Fruit fly (Drosophila melanogaster) whole organism, embryonic: ENCODE measurements around the gene CG10298.

ENCODE experiments used
- Adf1 ChIP-seq: fragments of 200-800 bp; sonication (Bioruptor generic); IDR thresholded peaks from 2 replicates; pipeline ENCODE4 v1.3.6; 2022; ENCODE audit warnings: missing biosample characterization, missing genetic modification characterization
- Antp ChIP-seq: fragments of 200-800 bp; sonication (Bioruptor generic); optimal IDR thresholded peaks from 3 replicates; lab custom pipeline; 2016; ENCODE audit warnings: missing biosample characterization, missing genetic modification characterization
- Atf-2 ChIP-seq: fragments of 200-800 bp; sonication (Bioruptor generic); optimal IDR thresholded peaks from 2 replicates; lab custom pipeline; 2016; ENCODE audit warnings: missing biosample characterization, missing genetic modification characterization
- CG10959 ChIP-seq: fragments of 200-800 bp; sonication (Bioruptor generic); IDR thresholded peaks from 2 replicates; pipeline ENCODE4 v1.3.6; 2022; ENCODE audit warnings: missing biosample characterization, missing genetic modification characterization
- CG12155 ChIP-seq: fragments of 200-800 bp; sonication (Bioruptor generic); optimal IDR thresholded peaks from 3 replicates; lab custom pipeline; 2016; ENCODE audit warnings: missing biosample characterization, missing genetic modification characterization
- CG12219 ChIP-seq: fragments of 200-800 bp; sonication (Bioruptor generic); optimal IDR thresholded peaks from 3 replicates; lab custom pipeline; 2018; ENCODE audit warnings: missing biosample characterization, mild to moderate bottlenecking, missing genetic modification characterization
- CG12236 ChIP-seq: fragments of 200-800 bp; sonication (Bioruptor generic); optimal IDR thresholded peaks from 2 replicates; lab custom pipeline; 2016; ENCODE audit warnings: missing biosample characterization, missing genetic modification characterization
- CG12769 ChIP-seq: fragments of 200-800 bp; sonication (Bioruptor generic); optimal IDR thresholded peaks from 2 replicates; lab custom pipeline; 2019; ENCODE audit warnings: missing biosample characterization, mild to moderate bottlenecking, missing genetic modification characterization, moderate library complexity
- CG14667 ChIP-seq: fragments of 200-800 bp; sonication (Bioruptor generic); IDR thresholded peaks from 2 replicates; pipeline ENCODE4 v1.3.6; 2022; ENCODE audit warnings: missing biosample characterization, missing genetic modification characterization
- CG16863 ChIP-seq: fragments of 200-800 bp; sonication (Bioruptor generic); optimal IDR thresholded peaks from 3 replicates; lab custom pipeline; 2016; ENCODE audit warnings: missing biosample characterization, missing genetic modification characterization
- CG17612 ChIP-seq: fragments of 200-800 bp; sonication (Bioruptor generic); IDR thresholded peaks from 2 replicates; pipeline ENCODE4 v1.3.6; 2022; ENCODE audit warnings: missing biosample characterization, missing genetic modification characterization
- CG17912 ChIP-seq: fragments of 200-800 bp; sonication (Bioruptor generic); optimal IDR thresholded peaks from 2 replicates; lab custom pipeline; 2018; ENCODE audit warnings: missing biosample characterization, mild to moderate bottlenecking, missing genetic modification characterization
- CG18262 ChIP-seq: fragments of 200-800 bp; optimal IDR thresholded peaks from 3 replicates; lab custom pipeline; 2019; ENCODE audit warnings: missing biosample characterization, mild to moderate bottlenecking, missing genetic modification characterization, moderate library complexity
- CG18619 ChIP-seq: fragments of 200-800 bp; sonication (Bioruptor generic); optimal IDR thresholded peaks from 3 replicates; lab custom pipeline; 2017; ENCODE audit warnings: missing biosample characterization, mild to moderate bottlenecking, missing genetic modification characterization
- CG2120 ChIP-seq: fragments of 200-800 bp; sonication (Bioruptor generic); optimal IDR thresholded peaks from 3 replicates; lab custom pipeline; 2016; ENCODE audit warnings: missing biosample characterization, missing genetic modification characterization
- CG3995 ChIP-seq: fragments of 200-800 bp; sonication (Bioruptor generic); optimal IDR thresholded peaks from 3 replicates; lab custom pipeline; 2016; ENCODE audit warnings: missing biosample characterization, missing genetic modification characterization
- CG4282 ChIP-seq: fragments of 200-800 bp; sonication (Bioruptor generic); optimal IDR thresholded peaks from 2 replicates; lab custom pipeline; 2016; ENCODE audit warnings: missing biosample characterization, missing genetic modification characterization
- CG4617 ChIP-seq: fragments of 200-800 bp; sonication (Bioruptor generic); optimal IDR thresholded peaks from 3 replicates; lab custom pipeline; 2016; ENCODE audit warnings: missing biosample characterization, missing genetic modification characterization, borderline replicate concordance
- CG6765 ChIP-seq: fragments of 200-800 bp; sonication (Bioruptor generic); optimal IDR thresholded peaks from 3 replicates; lab custom pipeline; 2017; ENCODE audit warnings: missing biosample characterization, mild to moderate bottlenecking, missing genetic modification characterization
- CG7357 ChIP-seq: fragments of 200-800 bp; sonication (Bioruptor generic); IDR thresholded peaks from 3 replicates; pipeline ENCODE4 v1.3.6; 2022; ENCODE audit warnings: missing biosample characterization, missing genetic modification characterization
- CG9817 ChIP-seq: fragments of 200-800 bp; sonication (Bioruptor generic); optimal IDR thresholded peaks from 2 replicates; lab custom pipeline; 2018; ENCODE audit warnings: missing biosample characterization, mild to moderate bottlenecking, missing genetic modification characterization, moderate library complexity
- Doc2 ChIP-seq: fragments of 200-800 bp; sonication (Bioruptor generic); IDR thresholded peaks from 2 replicates; pipeline ENCODE4 v1.3.6; 2022; ENCODE audit warnings: missing biosample characterization, missing genetic modification characterization
- E2f2 ChIP-seq: fragments of 200-800 bp; sonication (Bioruptor generic); IDR thresholded peaks from 2 replicates; pipeline ENCODE4 v1.3.6; 2022; ENCODE audit warnings: missing biosample characterization, missing genetic modification characterization
- Eip74EF ChIP-seq, 2 experiments: fragments of 200-800 bp in 1 of 2; fragments of >200 bp in 1 of 2; sonication (Bioruptor generic) in 1 of 2; optimal IDR thresholded peaks; 2 replicates each; lab custom pipeline; 2017 to 2019; ENCODE audit warnings: missing biosample characterization in 2 of 2, missing genetic modification characterization in 2 of 2, mild to moderate bottlenecking in 1 of 2, moderate library complexity in 1 of 2
- HLH4C ChIP-seq: fragments of 200-800 bp; sonication (Bioruptor generic); IDR thresholded peaks from 3 replicates; pipeline ENCODE4 v1.3.6; 2022; ENCODE audit warnings: missing biosample characterization, missing genetic modification characterization; ENCODE audit not compliant: partially characterized antibody
- Lhr ChIP-seq: fragments of 200-800 bp; sonication (Bioruptor generic); optimal IDR thresholded peaks from 3 replicates; lab custom pipeline; 2017; ENCODE audit warnings: mild to moderate bottlenecking, missing biosample characterization, missing genetic modification reagents, missing genetic modification characterization
- MESR4 ChIP-seq: fragments of 200-800 bp; sonication (Bioruptor generic); optimal IDR thresholded peaks from 2 replicates; lab custom pipeline; 2018; ENCODE audit warnings: missing biosample characterization, mild to moderate bottlenecking, missing genetic modification characterization, moderate library complexity
- Max ChIP-seq: fragments of 200-800 bp; sonication (Bioruptor generic); optimal IDR thresholded peaks from 2 replicates; lab custom pipeline; 2016; ENCODE audit warnings: missing biosample characterization, mild to moderate bottlenecking, missing genetic modification characterization
- Med ChIP-seq: fragments of 200-800 bp; sonication (Bioruptor generic); peaks from one replicate; lab custom pipeline; 2016; ENCODE audit warnings: missing biosample characterization, missing genetic modification characterization, mild to moderate bottlenecking, inconsistent platforms, moderate library complexity
- Nf-YA ChIP-seq: fragments of 200-800 bp; sonication (Bioruptor generic); IDR thresholded peaks from 2 replicates; pipeline ENCODE4 v1.3.6; 2022; ENCODE audit warnings: missing biosample characterization, missing genetic modification characterization
- Rx ChIP-seq: fragments of 200-800 bp; sonication (Bioruptor generic); IDR thresholded peaks from 2 replicates; pipeline ENCODE4 v1.3.6; 2022; ENCODE audit warnings: missing biosample characterization, missing genetic modification characterization
- Sry-δ ChIP-seq: fragments of 200-800 bp; sonication (Bioruptor generic); optimal IDR thresholded peaks from 2 replicates; lab custom pipeline; 2016; ENCODE audit warnings: missing biosample characterization, missing genetic modification characterization
- Taf1 ChIP-seq: fragments of 200-800 bp; sonication (Bioruptor generic); IDR thresholded peaks from 2 replicates; pipeline ENCODE4 v1.3.6; 2022; ENCODE audit warnings: missing biosample characterization, missing genetic modification characterization
- bab2 ChIP-seq: fragments of 200-800 bp; sonication (Bioruptor generic); optimal IDR thresholded peaks from 2 replicates; lab custom pipeline; 2016; ENCODE audit warnings: missing biosample characterization, missing genetic modification characterization
- cg ChIP-seq: fragments of 200-800 bp; sonication (Bioruptor generic); optimal IDR thresholded peaks from 3 replicates; lab custom pipeline; 2019; ENCODE audit warnings: missing biosample characterization, mild to moderate bottlenecking, missing genetic modification characterization, moderate library complexity
- chinmo ChIP-seq: fragments of 200-800 bp; sonication (Bioruptor generic); IDR thresholded peaks from 4 replicates; pipeline ENCODE4 v1.3.6; 2022; ENCODE audit warnings: missing biosample characterization, missing genetic modification characterization; ENCODE audit not compliant: partially characterized antibody
- cwo ChIP-seq: fragments of 200-800 bp; sonication (Bioruptor generic); optimal IDR thresholded peaks from 3 replicates; lab custom pipeline; 2017; ENCODE audit warnings: missing biosample characterization, missing genetic modification characterization, mild to moderate bottlenecking, moderate library complexity, missing genetic modification reagents
- danr ChIP-seq: fragments of 200-800 bp; sonication (Bioruptor generic); IDR thresholded peaks from 2 replicates; pipeline ENCODE4 v1.3.6; 2022; ENCODE audit warnings: missing biosample characterization, missing genetic modification characterization
- dmrt99B ChIP-seq: fragments of 200-800 bp; sonication (Bioruptor generic); optimal IDR thresholded peaks from 2 replicates; lab custom pipeline; 2018; ENCODE audit warnings: missing biosample characterization, mild to moderate bottlenecking, missing genetic modification characterization, moderate library complexity
- ewg ChIP-seq: fragments of 200-800 bp; sonication (Bioruptor generic); optimal IDR thresholded peaks from 3 replicates; lab custom pipeline; 2017; ENCODE audit warnings: mild to moderate bottlenecking, missing biosample characterization, missing genetic modification reagents, missing genetic modification characterization
- grau ChIP-seq: fragments of 200-800 bp; optimal IDR thresholded peaks from 3 replicates; lab custom pipeline; 2019; ENCODE audit warnings: missing biosample characterization, mild to moderate bottlenecking, missing genetic modification characterization, moderate library complexity
- pum ChIP-seq: fragments of 200-800 bp; sonication (Bioruptor generic); optimal IDR thresholded peaks from 2 replicates; lab custom pipeline; 2016; ENCODE audit warnings: missing biosample characterization, missing genetic modification characterization
- repo ChIP-seq: fragments of 200-800 bp; sonication (Bioruptor generic); optimal IDR thresholded peaks from 2 replicates; lab custom pipeline; 2016; ENCODE audit warnings: missing biosample characterization, missing genetic modification characterization
- ro ChIP-seq: fragments of 200-800 bp; sonication (Bioruptor generic); IDR thresholded peaks from 2 replicates; pipeline ENCODE4 v1.3.6; 2022; ENCODE audit warnings: missing biosample characterization, missing genetic modification characterization
- slou ChIP-seq: fragments of 200-800 bp; sonication (Bioruptor generic); optimal IDR thresholded peaks from 3 replicates; lab custom pipeline; 2016; ENCODE audit warnings: missing biosample characterization, missing genetic modification characterization
- sna ChIP-seq: fragments of 200-800 bp; sonication (Bioruptor generic); IDR thresholded peaks from 2 replicates; pipeline ENCODE4 v1.3.6; 2022; ENCODE audit warnings: missing biosample characterization, missing genetic modification characterization; ENCODE audit not compliant: partially characterized antibody
- ssp ChIP-seq: fragments of 200-800 bp; sonication (Bioruptor generic); IDR thresholded peaks from 2 replicates; pipeline ENCODE4 v1.3.6; 2022; ENCODE audit warnings: missing biosample characterization, missing genetic modification characterization
- toy ChIP-seq: fragments of 200-800 bp; sonication (Bioruptor generic); IDR thresholded peaks from 2 replicates; pipeline ENCODE4 v1.3.6; 2022; ENCODE audit warnings: missing biosample characterization, missing genetic modification characterization
- tx ChIP-seq: fragments of 200-800 bp; sonication (Bioruptor generic); optimal IDR thresholded peaks from 2 replicates; lab custom pipeline; 2016; ENCODE audit warnings: missing biosample characterization, missing genetic modification characterization

CG10298 gene

DNA sequence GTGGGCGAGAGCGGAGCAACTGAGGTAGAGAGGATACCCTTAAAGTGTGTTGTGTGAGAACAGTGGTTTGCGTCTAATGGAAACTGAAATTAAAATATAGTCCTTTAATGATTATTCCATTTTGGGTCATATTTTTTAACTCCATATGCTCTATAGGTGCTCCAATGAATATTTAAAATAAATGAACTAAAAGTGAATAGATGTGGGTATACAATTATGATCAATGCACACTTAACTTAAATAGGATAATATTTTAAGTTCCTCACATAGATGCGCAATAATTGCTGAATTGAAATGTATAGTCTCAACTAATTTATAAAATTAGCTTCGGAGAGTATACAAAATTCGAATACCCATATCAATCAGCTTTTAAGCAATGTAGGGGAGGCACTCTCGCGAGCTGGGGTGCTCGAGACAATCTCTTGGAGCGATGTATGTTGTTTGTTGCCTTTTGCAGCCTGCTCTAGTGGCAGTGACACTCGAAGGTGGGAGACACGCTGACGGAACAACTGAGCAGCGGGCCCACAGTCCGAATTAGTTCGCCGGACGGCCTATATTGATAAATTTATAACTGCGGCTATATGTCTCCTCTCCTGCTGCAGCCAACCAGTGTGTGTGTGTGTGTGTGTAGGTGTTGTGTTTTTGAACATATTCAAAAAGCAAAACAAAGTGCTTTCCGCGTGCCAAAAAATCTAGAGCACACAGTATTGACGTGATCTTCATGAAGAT is 11.0 kb downstream of the CG10298 start (continued):
- TF ChIP-seq CG2120 (GFP tag; lab: Kevin White, UChicago), result peak; percentile 81
- peak; percentile 30 for TF ChIP-seq Lhr
- TF ChIP-seq repo (GFP tag; lab: Kevin White, UChicago), result peak; percentile 18
- TF ChIP-seq HLH4C (GFP tag; lab: Robert Waterston, UW), result no peak
- peak; percentile 60 for TF ChIP-seq CG6765 (GFP tag; lab: Kevin White, UChicago)
- no peak; the same call in 1 of the 2 replicates for TF ChIP-seq ssp (GFP tag; lab: Robert Waterston, UW)
- peak; percentile 47; the same call in 1 of the 2 replicates for TF ChIP-seq danr (GFP tag; lab: Robert Waterston, UW)
- peak; percentile 55 for TF ChIP-seq CG9817
- TF ChIP-seq cwo (GFP tag; lab: Kevin White, UChicago), result peak; percentile 71
- no peak for TF ChIP-seq Doc2 (GFP tag; lab: Robert Waterston, UW)
- no peak for TF ChIP-seq CG10959
- TF ChIP-seq CG18619 (GFP tag; lab: Kevin White, UChicago), result peak; percentile 80
- TF ChIP-seq grau, result peak; percentile 85
- peak; percentile 47; the same call in 1 of the 3 replicates for TF ChIP-seq CG7357 (GFP tag; lab: Robert Waterston, UW)
- TF ChIP-seq chinmo (GFP tag; lab: Robert Waterston, UW), result no peak
- TF ChIP-seq MESR4 (GFP tag; lab: Kevin White, UChicago), result no peak
- peak; percentile 25; the same call in 1 of the 2 replicates for TF ChIP-seq ro (GFP tag; lab: Robert Waterston, UW)
- no peak for TF ChIP-seq CG3995 (GFP tag; lab: Kevin White, UChicago)
- peak; percentile 14 for TF ChIP-seq slou
- peak; percentile 65 for TF ChIP-seq Atf-2
- peak; percentile 49 for TF ChIP-seq CG4617 (GFP tag; lab: Kevin White, UChicago)
- TF ChIP-seq Adf1 (GFP tag; lab: Robert Waterston, UW), result no peak
- peak; percentile 53; the same call in 1 of the 2 replicates for TF ChIP-seq E2f2 (GFP tag; lab: Robert Waterston, UW)
- peak; percentile 17 for TF ChIP-seq Sry-δ (GFP tag; lab: Kevin White, UChicago)
- TF ChIP-seq Antp (GFP tag; lab: Kevin White, UChicago), result peak; percentile 53
- TF ChIP-seq CG16863 (GFP tag; lab: Kevin White, UChicago), result peak; percentile 41
- 0 out of 2 replicates have a peak, but pooled peaks have one; percentile 10 for TF ChIP-seq Taf1 (GFP tag; lab: Robert Waterston, UW)
- TF ChIP-seq Max (GFP tag; lab: Kevin White, UChicago), result peak; percentile 65
- TF ChIP-seq cg (GFP tag; lab: Kevin White, UChicago), result peak; percentile 29
- peak; percentile 66 for TF ChIP-seq ewg (GFP tag; lab: Kevin White, UChicago)
- TF ChIP-seq CG12236 (GFP tag; lab: Kevin White, UChicago), result peak; percentile 65
- no peak for TF ChIP-seq toy
- no peak for TF ChIP-seq sna
- TF ChIP-seq Nf-YA (GFP tag; lab: Robert Waterston, UW), result no peak
- TF ChIP-seq CG12155 (GFP tag; lab: Kevin White, UChicago), result peak; percentile 64
- no peak for TF ChIP-seq CG14667 (GFP tag; lab: Robert Waterston, UW)
- TF ChIP-seq bab2 (GFP tag; lab: Kevin White, UChicago), result peak; percentile 70
- 0 out of 2 replicates have a peak, but pooled peaks have one; percentile 36 for TF ChIP-seq Rx (GFP tag; lab: Robert Waterston, UW)
- TF ChIP-seq CG18262 (tag; lab: Kevin White, UChicago), result peak; percentile 92
- TF ChIP-seq Eip74EF (GFP tag; optimal IDR thresholded peaks at IDR 0.05; lab: Kevin White, UChicago), result peak in 1 of 2 experiments; percentile 82
- TF ChIP-seq CG17612 (GFP tag; lab: Robert Waterston, UW), result no peak
- TF ChIP-seq tx, result peak; percentile 69
- TF ChIP-seq CG17912 (GFP tag; lab: Kevin White, UChicago), result no peak
- TF ChIP-seq CG12219 (GFP tag; lab: Kevin White, UChicago), result peak; percentile 74
- peak; percentile 89 for TF ChIP-seq Med (GFP tag; lab: Kevin White, UChicago)
- TF ChIP-seq CG4282 (GFP tag; lab: Kevin White, UChicago), result peak; percentile 75
- peak; percentile 35 for TF ChIP-seq pum (GFP tag; lab: Kevin White, UChicago)
- TF ChIP-seq dmrt99B, result no peak
- TF ChIP-seq CG12769 (tag; lab: Kevin White, UChicago), result peak; percentile 83
